Worm (Caenorhabditis elegans) whole organism, young adult: ENCODE measurements around the gene mig-14.

Experiments
- F57C9.4 ChIP-seq: sonication (generic microtip); optimal IDR thresholded peaks from 2 replicates; lab custom pipeline; 2017; ENCODE audit warnings: mild to moderate bottlenecking, missing genetic modification characterization, missing compliant biosample characterization
- ceh-58 ChIP-seq: fragments of 200-800 bp; sonication (Bioruptor generic); IDR thresholded peaks from 2 replicates; pipeline ENCODE4 v1.3.6; 2022; ENCODE audit warnings: missing genetic modification characterization, missing compliant biosample characterization
- chd-7 ChIP-seq: sonication (generic microtip); optimal IDR thresholded peaks from 2 replicates; lab custom pipeline; 2016; ENCODE audit warnings: mild to moderate bottlenecking, missing genetic modification characterization, moderate library complexity, missing compliant biosample characterization
- efl-1 ChIP-seq: fragments of 150-350 bp; optimal IDR thresholded peaks from 2 replicates; lab custom pipeline; 2014; ENCODE audit warnings: missing biosample characterization, missing genetic modification reagents, missing genetic modification characterization

DNA sequence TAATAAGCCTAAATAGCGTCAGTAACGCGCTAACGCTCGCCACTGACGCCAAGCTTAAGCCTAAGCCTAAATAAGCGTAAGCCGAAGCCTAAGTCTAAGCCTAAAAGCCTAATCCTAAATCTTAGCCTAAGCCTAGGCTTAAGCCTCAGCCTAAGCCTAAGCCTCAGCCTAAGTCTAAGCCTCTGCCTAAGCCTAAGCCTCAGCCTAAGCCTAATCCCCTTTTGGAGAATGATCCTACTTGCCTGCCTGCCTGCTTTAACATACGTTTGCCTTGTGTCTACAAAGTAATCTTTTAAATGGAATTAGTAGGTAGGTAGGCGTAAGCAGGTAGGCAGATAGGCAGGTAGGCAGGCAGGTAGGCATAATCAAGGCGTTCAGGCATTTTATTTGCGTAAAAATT, 26.2 kb upstream of the mig-14 start:
- TF ChIP-seq F57C9.4 (tag; lab: Kevin White, UChicago) (no peak), chd-7 (no peak), ceh-58 (GFP tag; lab: Robert Waterston, UW) (no peak), efl-1 (GFP tag; lab: Kevin White, UChicago) (no peak)
